Worm (Caenorhabditis elegans) whole organism, L2 larva: Measurements from ENCODE around the gene str-99.

ENCODE experiments used
- ceh-16 ChIP-seq: fragments of 150-350 bp; optimal IDR thresholded peaks from 2 replicates; lab custom pipeline; 2014; ENCODE audit warnings: missing biosample characterization, missing genetic modification characterization
- lin-11 ChIP-seq: fragments of 150-350 bp; sonication (generic microtip); optimal IDR thresholded peaks from 2 replicates; lab custom pipeline; 2014; ENCODE audit warnings: missing biosample characterization, missing genetic modification characterization, inconsistent platforms, mixed read lengths
- nhr-11 ChIP-seq: fragments of 150-350 bp; optimal IDR thresholded peaks from 2 replicates; lab custom pipeline; 2014; ENCODE audit warnings: missing biosample characterization, missing genetic modification characterization
- nhr-129 ChIP-seq: fragments of 150-350 bp; optimal IDR thresholded peaks from 2 replicates; lab custom pipeline; 2014; ENCODE audit warnings: missing biosample characterization, missing genetic modification characterization
- peb-1 ChIP-seq: fragments of 150-350 bp; optimal IDR thresholded peaks from 2 replicates; lab custom pipeline; 2014; ENCODE audit warnings: missing biosample characterization, missing genetic modification characterization
- snpc-4 ChIP-seq: fragments of 150-350 bp; optimal IDR thresholded peaks from 2 replicates; lab custom pipeline; 2014; ENCODE audit warnings: missing biosample characterization, missing genetic modification characterization
- unc-62 ChIP-seq: fragments of 150-350 bp; optimal IDR thresholded peaks from 2 replicates; lab custom pipeline; 2014; ENCODE audit warnings: missing biosample characterization, missing genetic modification reagents, missing genetic modification characterization

DNA sequence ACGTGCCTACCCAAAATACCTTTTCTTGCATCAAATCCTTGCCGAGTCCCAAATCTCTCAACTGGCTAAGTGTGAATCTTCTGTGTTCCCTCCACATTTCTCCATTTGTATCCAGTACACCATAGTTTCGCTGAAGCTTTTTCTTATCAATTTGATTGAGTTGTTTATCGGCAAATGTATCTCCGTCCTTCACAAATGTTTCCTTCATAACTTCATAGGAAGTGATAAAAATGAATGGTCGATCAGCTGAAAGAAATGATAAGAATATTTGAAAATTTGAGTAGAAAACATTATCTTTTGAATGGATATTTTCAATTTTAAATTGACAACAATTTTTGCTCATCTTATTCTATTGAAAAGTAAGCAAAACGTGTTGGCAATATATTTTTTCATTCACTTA lies 16.9 kb upstream of the str-99 start:
- TF ChIP-seq snpc-4 (tag; lab: Kevin White, UChicago), result no peak
- TF ChIP-seq unc-62 (GFP tag; lab: Kevin White, UChicago), result no peak
- no peak for TF ChIP-seq peb-1 (tag; lab: Kevin White, UChicago)
- no peak for TF ChIP-seq nhr-129 (tag; lab: Kevin White, UChicago)
- TF ChIP-seq nhr-11 (tag; lab: Kevin White, UChicago), result no peak
- TF ChIP-seq ceh-16, result no peak
- TF ChIP-seq lin-11 (tag; lab: Kevin White, UChicago), result no peak
